Worm (Caenorhabditis elegans) whole organism, L4 larva: ENCODE measurements around the gene pbs-1.

Source experiments
- F10B5.3 ChIP-seq: sonication (generic microtip); optimal IDR thresholded peaks from 2 replicates; lab custom pipeline; 2016; ENCODE audit warnings: mild to moderate bottlenecking, missing genetic modification characterization, missing compliant biosample characterization
- ceh-82 ChIP-seq: sonication (generic microtip); optimal IDR thresholded peaks from 2 replicates; lab custom pipeline; 2017; ENCODE audit warnings: missing biosample characterization, missing genetic modification characterization
- ces-1 ChIP-seq: fragments of 150-350 bp; sonication (generic microtip); optimal IDR thresholded peaks from 4 replicates; lab custom pipeline; 2014; ENCODE audit warnings: missing biosample characterization, missing genetic modification reagents, missing genetic modification characterization
- lin-39 ChIP-seq: fragments of 150-350 bp; optimal IDR thresholded peaks from 2 replicates; lab custom pipeline; 2014; ENCODE audit warnings: missing biosample characterization, missing genetic modification reagents, missing genetic modification characterization
- pha-4 ChIP-seq, 2 experiments: fragments of 150-350 bp in 1 of 2; fragments of 200-800 bp in 1 of 2; sonication (Bioruptor generic) in 1 of 2; IDR thresholded peaks in 1 of 2; optimal IDR thresholded peaks in 1 of 2; 2 replicates each; pipeline versions ENCODE4 v1.3.6 to Lab custom; 2014 to 2022; ENCODE audit warnings: missing genetic modification characterization in 2 of 2, missing genetic modification reagents in 2 of 2, missing biosample characterization in 1 of 2, missing compliant biosample characterization in 1 of 2
- set-16 ChIP-seq: fragments of 200-800 bp; sonication (Bioruptor generic); IDR thresholded peaks from 2 replicates; pipeline ENCODE4 v1.3.6; 2022; ENCODE audit warnings: missing genetic modification reagents, missing genetic modification characterization, missing compliant biosample characterization
- tag-97 ChIP-seq: fragments of 200-800 bp; sonication (Bioruptor generic); IDR thresholded peaks from 2 replicates; pipeline ENCODE4 v1.3.6; 2022; ENCODE audit warnings: missing genetic modification characterization, missing compliant biosample characterization
- unc-62 ChIP-seq, 3 experiments: fragments of 150-350 bp in 1 of 3; sonication (generic microtip); optimal IDR thresholded peaks in 2 of 3; peaks in 1 of 3; 1 replicate in 1 of 3; 2 replicates in 2 of 3; lab custom pipeline; 2014 to 2017; ENCODE audit warnings: missing biosample characterization in 3 of 3, missing genetic modification characterization in 3 of 3, missing genetic modification reagents in 3 of 3, missing genotype in 1 of 3
- ztf-11 ChIP-seq: fragments of 150-350 bp; optimal IDR thresholded peaks from 2 replicates; lab custom pipeline; 2014; ENCODE audit warnings: missing biosample characterization, missing genetic modification characterization

ce11 chrIV:1713618-1714017 lies 4.1 kb upstream of the pbs-1 start:
- TF ChIP-seq ces-1 (GFP tag; lab: Kevin White, UChicago) (no peak), set-16 (peak; percentile 62), tag-97 (no peak), pha-4 (GFP tag; IDR thresholded peaks at IDR 0.05; lab: Robert Waterston, UW) (no peak), pha-4 (tag; optimal IDR thresholded peaks at IDR 0.05; lab: Kevin White, UChicago) (no peak), lin-39 (tag; lab: Kevin White, UChicago) (no peak), F10B5.3 (no peak), unc-62 (GFP tag; optimal IDR thresholded peaks at IDR 0.05 in 1 of 2; lab: Kevin White, UChicago) (peak in 1 of 2 experiments; percentile 57), unc-62 (tag; optimal IDR thresholded peaks at IDR 0.05; lab: Kevin White, UChicago) (no peak), ceh-82 (no peak), ztf-11 (tag; lab: Kevin White, UChicago) (no peak)
